Worm (Caenorhabditis elegans) whole organism, L4 larva: Measurements from ENCODE around the gene Y34F4.3.

Experiments
- lin-39 ChIP-seq: fragments of 150-350 bp; optimal IDR thresholded peaks from 2 replicates; lab custom pipeline; 2014; ENCODE audit warnings: missing biosample characterization, missing genetic modification reagents, missing genetic modification characterization
- nhr-28 ChIP-seq: fragments of 150-350 bp; optimal IDR thresholded peaks from 2 replicates; lab custom pipeline; 2014; ENCODE audit warnings: missing biosample characterization, missing genetic modification characterization
- nhr-76 ChIP-seq: fragments of 150-350 bp; optimal IDR thresholded peaks from 2 replicates; lab custom pipeline; 2014; ENCODE audit warnings: missing biosample characterization, missing genetic modification characterization
- nhr-77 ChIP-seq: fragments of 150-350 bp; optimal IDR thresholded peaks from 2 replicates; lab custom pipeline; 2014; ENCODE audit warnings: missing biosample characterization, missing genetic modification characterization
- sdz-12 ChIP-seq: fragments of 200-800 bp; sonication (Bioruptor generic); optimal IDR thresholded peaks from 2 replicates; lab custom pipeline; 2018; ENCODE audit warnings: mild to moderate bottlenecking, missing genetic modification characterization, missing compliant biosample characterization
- skn-1 ChIP-seq: fragments of 150-350 bp; optimal IDR thresholded peaks from 2 replicates; lab custom pipeline; 2014; ENCODE audit warnings: missing biosample characterization, missing genetic modification characterization
- vab-7 ChIP-seq: fragments of 200-800 bp; sonication (Bioruptor generic); IDR thresholded peaks from 2 replicates; pipeline ENCODE4 v1.3.6; 2022; ENCODE audit warnings: missing genetic modification reagents, missing genetic modification characterization, missing compliant biosample characterization

ce11 chrIII:1058881-1059280 is 42.9 kb upstream of the Y34F4.3 start:
- TF ChIP-seq nhr-77 (tag; lab: Kevin White, UChicago) (no peak), nhr-28 (tag; lab: Kevin White, UChicago) (no peak), lin-39 (no peak), nhr-76 (no peak), sdz-12 (GFP tag; lab: Kevin White, UChicago) (no peak), skn-1 (tag; lab: Kevin White, UChicago) (no peak), vab-7 (GFP tag; lab: Robert Waterston, UW) (no peak)
